Fruit fly (Drosophila melanogaster) whole organism, wandering third instar larva: ENCODE measurements around the gene bor.
A peak's percentile ranks its signal among the peaks of the same experiment; 100 is the strongest.

ENCODE experiments used
- Abd-B ChIP-seq: fragments of >200 bp; optimal IDR thresholded peaks from 2 replicates; lab custom pipeline; 2017; ENCODE audit warnings: missing biosample characterization, missing genetic modification characterization
- CG32264 ChIP-seq: fragments of 200-800 bp; sonication (Bioruptor generic); optimal IDR thresholded peaks from 2 replicates; lab custom pipeline; 2016; ENCODE audit warnings: missing biosample characterization, missing genetic modification characterization
- CG9705 ChIP-seq: fragments of 200-800 bp; sonication (Bioruptor generic); optimal IDR thresholded peaks from 2 replicates; lab custom pipeline; 2018; ENCODE audit warnings: missing biosample characterization, mild to moderate bottlenecking, missing genetic modification characterization
- CrebA ChIP-seq: fragments of 200-800 bp; sonication (Bioruptor generic); optimal IDR thresholded peaks from 2 replicates; lab custom pipeline; 2016; ENCODE audit warnings: missing biosample characterization, mild to moderate bottlenecking, missing genetic modification characterization, borderline replicate concordance
- Dfd ChIP-seq: fragments of >200 bp; optimal IDR thresholded peaks from 2 replicates; lab custom pipeline; 2017; ENCODE audit warnings: missing biosample characterization, missing genetic modification characterization
- Dif ChIP-seq: fragments of 200-275, 200-300 bp; sonication (Bioruptor generic); optimal IDR thresholded peaks from 2 replicates; lab custom pipeline; 2018; ENCODE audit warnings: missing biosample characterization, missing genetic modification characterization; ENCODE audit not compliant: partially characterized antibody
- GATAd ChIP-seq: sonication (Bioruptor generic); optimal IDR thresholded peaks from 2 replicates; lab custom pipeline; 2016; ENCODE audit warnings: missing biosample characterization, missing genetic modification characterization
- HLH106 ChIP-seq: fragments of 200-800 bp; optimal IDR thresholded peaks from 3 replicates; lab custom pipeline; 2019; ENCODE audit warnings: missing biosample characterization, mild to moderate bottlenecking, missing genetic modification characterization, moderate library complexity
- Hnf4 ChIP-seq: fragments of 200-800 bp; sonication (Bioruptor generic); optimal IDR thresholded peaks from 2 replicates; lab custom pipeline; 2016; ENCODE audit warnings: missing biosample characterization, mild to moderate bottlenecking, missing genetic modification characterization
- Hr78 ChIP-seq: fragments of >200 bp; optimal IDR thresholded peaks from 2 replicates; lab custom pipeline; 2017; ENCODE audit warnings: missing biosample characterization, missing genetic modification characterization
- Hr83 ChIP-seq: fragments of 200-300 bp; sonication (Bioruptor generic); optimal IDR thresholded peaks from 2 replicates; lab custom pipeline; 2016; ENCODE audit warnings: missing biosample characterization, mild to moderate bottlenecking, missing genetic modification characterization, moderate library complexity; ENCODE audit not compliant: poor library complexity, severe bottlenecking
- Jra ChIP-seq: sonication (Bioruptor generic); optimal IDR thresholded peaks from 2 replicates; lab custom pipeline; 2016; ENCODE audit warnings: missing biosample characterization, missing genetic modification characterization
- Mio ChIP-seq: sonication (Bioruptor generic); optimal IDR thresholded peaks from 2 replicates; lab custom pipeline; 2016; ENCODE audit warnings: missing biosample characterization, missing genetic modification characterization
- Myc ChIP-seq: fragments of >200 bp; optimal IDR thresholded peaks from 2 replicates; lab custom pipeline; 2017
- N ChIP-seq: fragments of >200 bp; optimal IDR thresholded peaks from 2 replicates; lab custom pipeline; 2018; ENCODE audit warnings: missing biosample characterization, missing external identifiers, missing genetic modification characterization
- OdsH ChIP-seq: fragments of 200-800 bp; sonication (Bioruptor generic); optimal IDR thresholded peaks from 2 replicates; lab custom pipeline; 2016; ENCODE audit warnings: missing biosample characterization, mild to moderate bottlenecking, missing genetic modification characterization
- Rel ChIP-seq, 2 experiments: fragments of 200-800 bp; sonication (Bioruptor generic) in 1 of 2; optimal IDR thresholded peaks; 2 replicates in 1 of 2; 3 replicates in 1 of 2; lab custom pipeline; 2016 to 2019; ENCODE audit warnings: mild to moderate bottlenecking in 2 of 2, missing biosample characterization in 2 of 2, missing genetic modification characterization in 2 of 2, moderate library complexity in 1 of 2
- Sp1 ChIP-seq: fragments of 200-800 bp; sonication (Bioruptor generic); optimal IDR thresholded peaks from 3 replicates; lab custom pipeline; 2019; ENCODE audit warnings: missing biosample characterization, mild to moderate bottlenecking, missing genetic modification characterization, moderate library complexity
- Vsx2 ChIP-seq: fragments of 200-300, 225-300 bp; sonication (Bioruptor generic); optimal IDR thresholded peaks from 2 replicates; lab custom pipeline; 2018; ENCODE audit warnings: missing biosample characterization, missing genetic modification characterization; ENCODE audit not compliant: partially characterized antibody
- br ChIP-seq: fragments of 200-800 bp; sonication (Bioruptor generic); optimal IDR thresholded peaks from 2 replicates; lab custom pipeline; 2016; ENCODE audit warnings: missing biosample characterization, missing genetic modification characterization
- brk ChIP-seq: fragments of 200-800 bp; sonication (Bioruptor generic); optimal IDR thresholded peaks from 2 replicates; lab custom pipeline; 2016; ENCODE audit warnings: missing biosample characterization, mild to moderate bottlenecking, missing genetic modification characterization
- dl ChIP-seq, 2 experiments: fragments of 175-275, 200-275 bp in 1 of 2; fragments of 200-275 bp in 1 of 2; sonication (Bioruptor generic); optimal IDR thresholded peaks; lab custom pipeline; 2018; ENCODE audit warnings: mild to moderate bottlenecking in 2 of 2, missing biosample characterization in 2 of 2, missing genetic modification characterization in 2 of 2, moderate library complexity in 2 of 2; ENCODE audit not compliant: partially characterized antibody in 2 of 2, insufficient read depth in 1 of 2
- dmrt93B ChIP-seq: fragments of 200-800 bp; sonication (Bioruptor generic); optimal IDR thresholded peaks from 2 replicates; lab custom pipeline; 2018; ENCODE audit warnings: missing biosample characterization, mild to moderate bottlenecking, missing genetic modification characterization
- dsf ChIP-seq: sonication (Bioruptor generic); optimal IDR thresholded peaks from 2 replicates; lab custom pipeline; 2016; ENCODE audit warnings: missing biosample characterization, missing genetic modification characterization, borderline replicate concordance
- ey ChIP-seq: fragments of 200-800 bp; sonication (Bioruptor generic); optimal IDR thresholded peaks from 2 replicates; lab custom pipeline; 2016; ENCODE audit warnings: missing biosample characterization, missing genetic modification characterization
- foxo ChIP-seq, 2 experiments: fragments of 200-800 bp; sonication (Bioruptor generic); optimal IDR thresholded peaks; 2 replicates in 1 of 2; 3 replicates in 1 of 2; lab custom pipeline; 2016 to 2017; ENCODE audit warnings: missing biosample characterization in 2 of 2, missing genetic modification characterization in 2 of 2
- fru ChIP-seq: fragments of 200-800 bp; sonication (Bioruptor generic); optimal IDR thresholded peaks from 3 replicates; lab custom pipeline; 2016; ENCODE audit warnings: missing biosample characterization, mild to moderate bottlenecking, missing genetic modification characterization
- h ChIP-seq: fragments of 200-800 bp; sonication (Bioruptor generic); optimal IDR thresholded peaks from 3 replicates; lab custom pipeline; 2016; ENCODE audit warnings: missing biosample characterization, mild to moderate bottlenecking, missing genetic modification characterization
- jim ChIP-seq: fragments of 175-275, 200-325 bp; sonication (Bioruptor generic); optimal IDR thresholded peaks from 2 replicates; lab custom pipeline; 2016; ENCODE audit warnings: missing biosample characterization, mild to moderate bottlenecking, missing genetic modification characterization
- lola ChIP-seq: fragments of >200 bp; optimal IDR thresholded peaks from 2 replicates; lab custom pipeline; 2017; ENCODE audit warnings: missing biosample characterization, missing genetic modification characterization
- pan ChIP-seq: fragments of >200 bp; optimal IDR thresholded peaks from 2 replicates; lab custom pipeline; 2017
- psq ChIP-seq: fragments of 200-800 bp; sonication (Bioruptor generic); optimal IDR thresholded peaks from 3 replicates; lab custom pipeline; 2017; ENCODE audit warnings: missing biosample characterization, mild to moderate bottlenecking, missing genetic modification characterization, moderate library complexity
- rgr ChIP-seq: fragments of 200-800 bp; sonication (Bioruptor generic); optimal IDR thresholded peaks from 3 replicates; lab custom pipeline; 2016; ENCODE audit warnings: missing biosample characterization, mild to moderate bottlenecking, missing genetic modification characterization
- sage ChIP-seq: fragments of 200-800 bp; sonication (Bioruptor generic); optimal IDR thresholded peaks from 2 replicates; lab custom pipeline; 2016; ENCODE audit warnings: missing biosample characterization, mild to moderate bottlenecking, missing genetic modification characterization
- sv ChIP-seq: fragments of 200-800 bp; sonication (Bioruptor generic); optimal IDR thresholded peaks from 3 replicates; lab custom pipeline; 2016; ENCODE audit warnings: missing biosample characterization, missing genetic modification characterization
- tai ChIP-seq: sonication (Bioruptor generic); optimal IDR thresholded peaks from 2 replicates; lab custom pipeline; 2016; ENCODE audit warnings: missing biosample characterization, missing genetic modification characterization
- usp ChIP-seq: fragments of >200 bp; optimal IDR thresholded peaks from 2 replicates; lab custom pipeline; 2017; ENCODE audit warnings: missing biosample characterization, missing genetic modification characterization
- woc ChIP-seq: sonication (Bioruptor generic); optimal IDR thresholded peaks from 2 replicates; lab custom pipeline; 2016; ENCODE audit warnings: missing biosample characterization, mild to moderate bottlenecking, missing genetic modification characterization

Gene bor

dm6 chr3R:16235941-16236712 is 27.8 kb downstream of the bor start:
- peak; percentile 62 for TF ChIP-seq OdsH (GFP tag; lab: Kevin White, UChicago)
- TF ChIP-seq HLH106: peak; percentile 92
- TF ChIP-seq fru (GFP tag; lab: Kevin White, UChicago): peak; percentile 45
- no peak for TF ChIP-seq N
- TF ChIP-seq ey (GFP tag; lab: Kevin White, UChicago): peak; percentile 61
- TF ChIP-seq lola (GFP tag; lab: Kevin White, UChicago): no peak
- peak; percentile 56 to 64 for TF ChIP-seq dl (GFP tag; optimal IDR thresholded peaks at IDR 0.05; lab: Kevin White, UChicago; ENCODE audit: insufficient read depth in 1 of 2, partially characterized antibody in 2 of 2)
- peak; percentile 40 for TF ChIP-seq rgr (GFP tag; lab: Kevin White, UChicago)
- TF ChIP-seq Mio (GFP tag; lab: Kevin White, UChicago): peak; percentile 37
- peak; percentile 95 for TF ChIP-seq dmrt93B (GFP tag; lab: Kevin White, UChicago)
- TF ChIP-seq usp (GFP tag; lab: Kevin White, UChicago): no peak
- peak; percentile 93 for TF ChIP-seq CrebA (GFP tag; lab: Kevin White, UChicago)
- no peak for TF ChIP-seq Abd-B (GFP tag; lab: Kevin White, UChicago)
- TF ChIP-seq h (GFP tag; lab: Kevin White, UChicago): no peak
- TF ChIP-seq woc (GFP tag; lab: Kevin White, UChicago): peak; percentile 31
- TF ChIP-seq Hr78 (GFP tag; lab: Kevin White, UChicago): no peak
- peak; percentile 85 for TF ChIP-seq Dif
- TF ChIP-seq Myc (lab: Kevin White, UChicago): no peak
- no peak for TF ChIP-seq Rel (GFP tag; optimal IDR thresholded peaks at IDR 0.05; lab: Kevin White, UChicago)
- TF ChIP-seq Rel (tag; optimal IDR thresholded peaks at IDR 0.05; lab: Kevin White, UChicago): peak; percentile 64
- TF ChIP-seq Sp1 (GFP tag; lab: Kevin White, UChicago): peak; percentile 97
- TF ChIP-seq Jra (GFP tag; lab: Kevin White, UChicago): no peak
- peak; percentile 29 for TF ChIP-seq sage (GFP tag; lab: Kevin White, UChicago)
- TF ChIP-seq brk: no peak
- TF ChIP-seq jim (GFP tag; lab: Kevin White, UChicago): peak; percentile 83
- TF ChIP-seq dsf (GFP tag; lab: Kevin White, UChicago): no peak
- TF ChIP-seq foxo (GFP tag; optimal IDR thresholded peaks at IDR 0.05; lab: Kevin White, UChicago): peak; percentile 72 to 77
- TF ChIP-seq Hnf4: no peak
- TF ChIP-seq sv (GFP tag; lab: Kevin White, UChicago): peak; percentile 79
- peak; percentile 97 for TF ChIP-seq Hr83 (GFP tag; lab: Kevin White, UChicago)
- no peak for TF ChIP-seq CG32264
- no peak for TF ChIP-seq GATAd (GFP tag; lab: Kevin White, UChicago)
- peak; percentile 65 for TF ChIP-seq psq (GFP tag; lab: Kevin White, UChicago)
- peak; percentile 51 for TF ChIP-seq br (GFP tag; lab: Kevin White, UChicago)
- TF ChIP-seq pan (lab: Kevin White, UChicago): no peak
- TF ChIP-seq Dfd (GFP tag; lab: Kevin White, UChicago): peak; percentile 87
- TF ChIP-seq tai (GFP tag; lab: Kevin White, UChicago): no peak
- no peak for TF ChIP-seq Vsx2 (GFP tag; lab: Kevin White, UChicago)
- peak; percentile 72 for TF ChIP-seq CG9705 (GFP tag; lab: Kevin White, UChicago)

DNA sequence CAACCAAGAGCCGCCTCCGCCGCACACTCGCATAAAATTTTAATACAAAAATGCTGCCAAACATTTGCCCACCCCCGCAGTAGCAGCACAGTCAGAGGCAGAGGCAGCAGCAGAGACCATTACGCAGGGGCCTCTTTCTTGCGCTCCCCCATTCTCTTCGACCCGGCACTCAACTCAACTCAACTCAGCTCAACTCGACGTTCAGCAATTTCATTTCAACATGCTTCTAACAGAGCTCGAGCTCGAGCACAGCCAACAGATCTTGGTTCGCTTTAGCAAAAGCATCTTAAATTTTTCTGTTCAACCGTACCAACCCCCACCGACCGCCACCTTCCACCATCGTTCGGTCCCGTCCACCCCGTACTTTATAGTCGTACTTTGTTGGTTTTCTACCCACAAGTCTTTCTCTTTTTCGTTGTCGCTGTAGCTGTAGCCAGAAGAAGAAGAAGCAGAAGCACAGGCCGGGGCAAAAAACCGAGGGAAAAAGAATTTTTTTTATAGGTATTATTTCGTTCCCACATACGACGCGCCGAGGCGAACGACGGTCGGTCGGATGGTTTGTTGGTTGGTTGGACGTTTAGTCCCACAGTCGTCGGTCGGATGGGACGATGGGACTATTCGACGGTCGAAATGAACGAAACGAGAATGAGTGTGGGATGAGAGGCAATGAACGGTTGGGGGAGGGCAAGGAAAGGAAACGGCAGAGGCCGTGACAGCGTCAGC is 28.5 kb downstream of the bor start:
- TF ChIP-seq sv (GFP tag; lab: Kevin White, UChicago): no peak
- peak; percentile 86 for TF ChIP-seq Dif
- no peak for TF ChIP-seq HLH106
- TF ChIP-seq Hr83 (GFP tag; lab: Kevin White, UChicago): peak; percentile 90
- peak; percentile 12 for TF ChIP-seq rgr (GFP tag; lab: Kevin White, UChicago)
- TF ChIP-seq pan (lab: Kevin White, UChicago): no peak
- TF ChIP-seq tai (GFP tag; lab: Kevin White, UChicago): peak; percentile 86
- no peak for TF ChIP-seq GATAd (GFP tag; lab: Kevin White, UChicago)
- no peak for TF ChIP-seq Vsx2 (GFP tag; lab: Kevin White, UChicago)
- TF ChIP-seq lola (GFP tag; lab: Kevin White, UChicago): no peak
- no peak for TF ChIP-seq Dfd (GFP tag; lab: Kevin White, UChicago)
- peak in 1 of 2 experiments; percentile 69 for TF ChIP-seq foxo (GFP tag; optimal IDR thresholded peaks at IDR 0.05; lab: Kevin White, UChicago)
- peak; percentile 93 for TF ChIP-seq CrebA (GFP tag; lab: Kevin White, UChicago)
- no peak for TF ChIP-seq ey (GFP tag; lab: Kevin White, UChicago)
- no peak for TF ChIP-seq Hr78 (GFP tag; lab: Kevin White, UChicago)
- no peak for TF ChIP-seq dsf (GFP tag; lab: Kevin White, UChicago)
- TF ChIP-seq psq (GFP tag; lab: Kevin White, UChicago): peak; percentile 89
- TF ChIP-seq h (GFP tag; lab: Kevin White, UChicago): peak; percentile 82
- no peak for TF ChIP-seq OdsH (GFP tag; lab: Kevin White, UChicago)
- TF ChIP-seq sage (GFP tag; lab: Kevin White, UChicago): peak; percentile 19
- no peak for TF ChIP-seq Myc (lab: Kevin White, UChicago)
- TF ChIP-seq dl (GFP tag; optimal IDR thresholded peaks at IDR 0.05; lab: Kevin White, UChicago; ENCODE audit: insufficient read depth in 1 of 2, partially characterized antibody in 2 of 2): peak; percentile 24 to 86
- peak; percentile 74 for TF ChIP-seq Jra (GFP tag; lab: Kevin White, UChicago)
- TF ChIP-seq brk: peak; percentile 86
- no peak for TF ChIP-seq usp (GFP tag; lab: Kevin White, UChicago)
- peak; percentile 66 for TF ChIP-seq Hnf4
- TF ChIP-seq Abd-B (GFP tag; lab: Kevin White, UChicago): no peak
- TF ChIP-seq N: no peak
- peak; percentile 8 for TF ChIP-seq CG32264
- no peak for TF ChIP-seq Mio (GFP tag; lab: Kevin White, UChicago)
- peak; percentile 51 for TF ChIP-seq fru (GFP tag; lab: Kevin White, UChicago)
- TF ChIP-seq jim (GFP tag; lab: Kevin White, UChicago): peak; percentile 10
- TF ChIP-seq Sp1 (GFP tag; lab: Kevin White, UChicago): no peak
- TF ChIP-seq dmrt93B (GFP tag; lab: Kevin White, UChicago): no peak
